Worm (Caenorhabditis elegans) whole organism, late embryonic: Measurements from ENCODE around the gene str-121.

ENCODE experiments used
- C08G9.2 ChIP-seq: sonication (generic microtip); optimal IDR thresholded peaks from 2 replicates; lab custom pipeline; 2016; ENCODE audit warnings: mild to moderate bottlenecking, missing genetic modification characterization, moderate library complexity, missing compliant biosample characterization
- F13H6.1 ChIP-seq: sonication (generic microtip); optimal IDR thresholded peaks from 2 replicates; lab custom pipeline; 2016; ENCODE audit warnings: missing genetic modification characterization, missing compliant biosample characterization
- K09A11.1 ChIP-seq: sonication (generic microtip); optimal IDR thresholded peaks from 2 replicates; lab custom pipeline; 2017; ENCODE audit warnings: antibody characterized with exemption, mild to moderate bottlenecking, missing genetic modification characterization, missing compliant biosample characterization; ENCODE audit not compliant: insufficient read depth
- T23F11.4 ChIP-seq: fragments of 200-800 bp; sonication (Bioruptor generic); optimal IDR thresholded peaks from 2 replicates; lab custom pipeline; 2018; ENCODE audit warnings: mild to moderate bottlenecking, missing genetic modification characterization, missing compliant biosample characterization
- Y22D7AL.16 ChIP-seq: sonication (generic microtip); optimal IDR thresholded peaks from 2 replicates; lab custom pipeline; 2016; ENCODE audit warnings: missing genetic modification characterization, missing compliant biosample characterization
- ceh-14 ChIP-seq: sonication (generic microtip); optimal IDR thresholded peaks from 2 replicates; lab custom pipeline; 2016; ENCODE audit warnings: missing genotype, missing genetic modification characterization, missing compliant biosample characterization
- ceh-18 ChIP-seq: sonication (generic microtip); optimal IDR thresholded peaks from 2 replicates; lab custom pipeline; 2016; ENCODE audit warnings: missing genetic modification characterization, missing compliant biosample characterization
- ceh-22 ChIP-seq: sonication (generic microtip); optimal IDR thresholded peaks from 2 replicates; lab custom pipeline; 2017; ENCODE audit warnings: missing biosample characterization, missing genetic modification characterization
- ceh-24 ChIP-seq: sonication (generic microtip); optimal IDR thresholded peaks from 2 replicates; lab custom pipeline; 2016; ENCODE audit warnings: mild to moderate bottlenecking, missing genetic modification characterization, missing compliant biosample characterization
- ceh-34 ChIP-seq: sonication (generic microtip); optimal IDR thresholded peaks from 2 replicates; lab custom pipeline; 2016; ENCODE audit warnings: mild to moderate bottlenecking, missing genetic modification characterization, missing compliant biosample characterization
- ceh-48 ChIP-seq: sonication (generic microtip); optimal IDR thresholded peaks from 2 replicates; lab custom pipeline; 2016; ENCODE audit warnings: missing genetic modification characterization, inconsistent platforms, missing compliant biosample characterization
- ceh-6 ChIP-seq: fragments of 200-800 bp; sonication (Bioruptor generic); optimal IDR thresholded peaks from 2 replicates; lab custom pipeline; 2018; ENCODE audit warnings: mild to moderate bottlenecking, missing genetic modification characterization, missing compliant biosample characterization
- che-1 ChIP-seq: sonication (generic microtip); optimal IDR thresholded peaks from 2 replicates; lab custom pipeline; 2016; ENCODE audit warnings: mild to moderate bottlenecking, missing genetic modification characterization, missing compliant biosample characterization
- dmd-4 ChIP-seq: sonication (generic microtip); optimal IDR thresholded peaks from 2 replicates; lab custom pipeline; 2016; ENCODE audit warnings: borderline replicate concordance, missing genetic modification characterization, missing compliant biosample characterization
- dve-1 ChIP-seq: sonication (generic microtip); optimal IDR thresholded peaks from 2 replicates; lab custom pipeline; 2017; ENCODE audit warnings: antibody characterized with exemption, mild to moderate bottlenecking, missing genetic modification characterization, missing compliant biosample characterization
- elt-4 ChIP-seq: sonication (generic microtip); optimal IDR thresholded peaks from 2 replicates; lab custom pipeline; 2016; ENCODE audit warnings: missing genetic modification characterization, missing compliant biosample characterization
- ets-4 ChIP-seq: sonication (generic microtip); optimal IDR thresholded peaks from 2 replicates; lab custom pipeline; 2016; ENCODE audit warnings: missing genetic modification characterization, missing compliant biosample characterization
- fax-1 ChIP-seq: sonication (generic microtip); optimal IDR thresholded peaks from 2 replicates; lab custom pipeline; 2016; ENCODE audit warnings: missing genotype, missing genetic modification characterization, missing compliant biosample characterization
- fkh-10 ChIP-seq: fragments of 150-350 bp; optimal IDR thresholded peaks from 2 replicates; lab custom pipeline; 2014; ENCODE audit warnings: missing biosample characterization, missing genetic modification reagents, missing genetic modification characterization
- gmeb-2 ChIP-seq: sonication (generic microtip); optimal IDR thresholded peaks from 2 replicates; lab custom pipeline; 2016; ENCODE audit warnings: missing genetic modification characterization, inconsistent platforms, missing compliant biosample characterization
- hlh-13 ChIP-seq: fragments of 200-800 bp; sonication (Bioruptor generic); optimal IDR thresholded peaks from 2 replicates; lab custom pipeline; 2018; ENCODE audit warnings: mild to moderate bottlenecking, missing genetic modification characterization, missing compliant biosample characterization
- hlh-15 ChIP-seq: sonication (generic microtip); optimal IDR thresholded peaks from 2 replicates; lab custom pipeline; 2016; ENCODE audit warnings: missing genetic modification characterization, missing compliant biosample characterization
- hlh-6 ChIP-seq: sonication (generic microtip); optimal IDR thresholded peaks from 2 replicates; lab custom pipeline; 2016; ENCODE audit warnings: missing genotype, missing genetic modification characterization, missing compliant biosample characterization
- lin-11 ChIP-seq: fragments of 200-800 bp; sonication (Bioruptor generic); optimal IDR thresholded peaks from 2 replicates; lab custom pipeline; 2018; ENCODE audit warnings: mild to moderate bottlenecking, missing genetic modification characterization, missing compliant biosample characterization
- mec-3 ChIP-seq: sonication (generic microtip); optimal IDR thresholded peaks from 2 replicates; lab custom pipeline; 2016; ENCODE audit warnings: borderline replicate concordance, missing genetic modification characterization, missing compliant biosample characterization
- nfya-1 ChIP-seq: sonication (generic microtip); optimal IDR thresholded peaks from 2 replicates; lab custom pipeline; 2017; ENCODE audit warnings: missing genetic modification characterization, mild to moderate bottlenecking, missing compliant biosample characterization, antibody characterized with exemption, moderate library complexity
- nhr-11 ChIP-seq: fragments of 150-350 bp; optimal IDR thresholded peaks from 2 replicates; lab custom pipeline; 2014; ENCODE audit warnings: missing biosample characterization, missing genetic modification characterization
- nhr-232 ChIP-seq: sonication (generic microtip); optimal IDR thresholded peaks from 2 replicates; lab custom pipeline; 2016; ENCODE audit warnings: missing genetic modification characterization, missing compliant biosample characterization
- npax-4 ChIP-seq: sonication (generic microtip); optimal IDR thresholded peaks from 2 replicates; lab custom pipeline; 2016; ENCODE audit warnings: missing genetic modification characterization, missing compliant biosample characterization
- odd-2 ChIP-seq: sonication (generic microtip); optimal IDR thresholded peaks from 2 replicates; lab custom pipeline; 2017; ENCODE audit warnings: antibody characterized with exemption, mild to moderate bottlenecking, missing genetic modification characterization, missing compliant biosample characterization
- pax-1 ChIP-seq: fragments of 150-350 bp; optimal IDR thresholded peaks from 2 replicates; lab custom pipeline; 2014; ENCODE audit warnings: missing biosample characterization, missing genetic modification characterization
- pqm-1 ChIP-seq: sonication (generic microtip); optimal IDR thresholded peaks from 2 replicates; lab custom pipeline; 2016; ENCODE audit warnings: missing genetic modification characterization, missing compliant biosample characterization
- sox-2 ChIP-seq: fragments of 200-800 bp; sonication (Bioruptor generic); IDR thresholded peaks from 2 replicates; pipeline ENCODE4 v1.3.6; 2022; ENCODE audit warnings: missing genetic modification reagents, missing genetic modification characterization, missing compliant biosample characterization
- sox-4 ChIP-seq: sonication (generic microtip); optimal IDR thresholded peaks from 2 replicates; lab custom pipeline; 2017; ENCODE audit warnings: mild to moderate bottlenecking, missing genetic modification characterization, inconsistent platforms, missing compliant biosample characterization
- tbx-2 ChIP-seq: sonication (generic microtip); optimal IDR thresholded peaks from 2 replicates; lab custom pipeline; 2016; ENCODE audit warnings: missing genetic modification characterization, missing compliant biosample characterization
- tbx-7 ChIP-seq: sonication (generic microtip); optimal IDR thresholded peaks from 2 replicates; lab custom pipeline; 2016; ENCODE audit warnings: missing genotype, missing genetic modification characterization, missing compliant biosample characterization
- ttx-3 ChIP-seq: sonication (generic microtip); optimal IDR thresholded peaks from 2 replicates; lab custom pipeline; 2016; ENCODE audit warnings: missing genetic modification reagents, missing genetic modification characterization, missing compliant biosample characterization
- unc-3 ChIP-seq, 2 experiments: fragments of 200-800 bp in 1 of 2; sonication (Bioruptor generic) in 1 of 2; sonication (generic microtip) in 1 of 2; conservative IDR thresholded peaks in 1 of 2; optimal IDR thresholded peaks in 1 of 2; 2 replicates each; pipeline versions ENCODE4 v1.3.6 to Lab custom; 2016 to 2022; ENCODE audit warnings: missing compliant biosample characterization in 2 of 2, missing genetic modification characterization in 2 of 2, missing genetic modification reagents in 1 of 2
- unc-42 ChIP-seq: sonication (generic microtip); optimal IDR thresholded peaks from 2 replicates; lab custom pipeline; 2016; ENCODE audit warnings: missing genotype, missing genetic modification characterization, missing compliant biosample characterization
- unc-86 ChIP-seq: sonication (generic microtip); optimal IDR thresholded peaks from 2 replicates; lab custom pipeline; 2016; ENCODE audit warnings: missing genetic modification characterization, missing compliant biosample characterization

Gene str-121

DNA sequence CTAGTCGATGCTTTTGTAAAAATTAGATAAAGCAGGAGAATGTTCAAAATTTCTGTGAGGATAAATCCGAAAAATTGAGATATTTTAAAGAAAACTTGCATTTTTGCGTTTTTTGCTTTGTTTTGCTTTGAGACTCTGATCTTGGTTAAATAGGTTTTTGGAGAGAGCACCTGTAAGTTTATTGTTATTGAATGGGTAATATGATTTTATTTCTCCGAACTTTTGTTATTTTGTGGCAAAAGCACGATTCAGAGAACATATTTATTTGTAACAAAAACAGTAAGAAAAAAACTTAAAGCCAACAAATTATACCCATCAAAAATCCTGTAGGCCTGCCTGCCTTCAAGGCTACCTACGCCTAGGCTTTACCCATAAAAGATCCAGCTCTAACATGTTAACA lies at the start of gene str-121:
Gene str-121, minus strand, starts transcription at position 101 of the 400 bp plus-strand sequence.
- TF ChIP-seq ceh-34: no peak
- no peak for TF ChIP-seq C08G9.2 (tag; lab: Kevin White, UChicago)
- TF ChIP-seq ceh-24 (tag; lab: Kevin White, UChicago): no peak
- no peak for TF ChIP-seq hlh-6
- TF ChIP-seq sox-2 (GFP tag; lab: Robert Waterston, UW): no peak
- TF ChIP-seq nfya-1 (tag; lab: Kevin White, UChicago): no peak
- TF ChIP-seq pqm-1 (tag; lab: Kevin White, UChicago): no peak
- no peak for TF ChIP-seq pax-1 (tag; lab: Kevin White, UChicago)
- no peak for TF ChIP-seq Y22D7AL.16 (tag; lab: Kevin White, UChicago)
- no peak for TF ChIP-seq sox-4 (tag; lab: Kevin White, UChicago)
- no peak for TF ChIP-seq ceh-18 (tag; lab: Kevin White, UChicago)
- TF ChIP-seq tbx-2: no peak
- no peak for TF ChIP-seq ttx-3
- TF ChIP-seq unc-42 (tag; lab: Kevin White, UChicago): no peak
- TF ChIP-seq unc-86 (tag; lab: Kevin White, UChicago): no peak
- TF ChIP-seq odd-2: no peak
- TF ChIP-seq, all 69 proteins: peak for 0

DNA sequence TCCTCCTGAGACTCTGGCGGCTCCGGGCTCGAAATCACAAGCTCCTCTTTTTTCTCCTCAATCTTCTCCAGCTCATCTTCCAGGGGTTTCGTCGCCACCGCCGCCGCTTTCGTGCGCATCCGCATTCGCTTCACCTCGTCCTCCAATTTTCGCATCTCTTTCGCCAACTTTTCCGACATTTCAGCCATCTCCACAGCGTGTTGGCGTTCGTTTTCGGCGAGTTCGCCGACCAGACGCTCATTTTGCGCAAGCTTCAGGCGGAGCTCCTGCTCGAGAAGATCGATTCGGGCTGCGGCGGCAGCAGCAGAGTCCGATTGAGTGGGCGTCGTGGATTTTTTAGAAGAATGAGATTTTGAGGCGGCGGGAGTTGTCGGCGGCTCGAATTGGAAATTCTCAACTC lies 48.8 kb upstream of the str-121 start:
- TF ChIP-seq ceh-14: no peak
- TF ChIP-seq ceh-6 (GFP tag; lab: Kevin White, UChicago): no peak
- TF ChIP-seq hlh-15: no peak
- TF ChIP-seq elt-4 (tag; lab: Kevin White, UChicago): peak; percentile 89
- TF ChIP-seq fax-1: no peak
- TF ChIP-seq gmeb-2 (tag; lab: Kevin White, UChicago): no peak
- TF ChIP-seq nfya-1 (tag; lab: Kevin White, UChicago): no peak

DNA sequence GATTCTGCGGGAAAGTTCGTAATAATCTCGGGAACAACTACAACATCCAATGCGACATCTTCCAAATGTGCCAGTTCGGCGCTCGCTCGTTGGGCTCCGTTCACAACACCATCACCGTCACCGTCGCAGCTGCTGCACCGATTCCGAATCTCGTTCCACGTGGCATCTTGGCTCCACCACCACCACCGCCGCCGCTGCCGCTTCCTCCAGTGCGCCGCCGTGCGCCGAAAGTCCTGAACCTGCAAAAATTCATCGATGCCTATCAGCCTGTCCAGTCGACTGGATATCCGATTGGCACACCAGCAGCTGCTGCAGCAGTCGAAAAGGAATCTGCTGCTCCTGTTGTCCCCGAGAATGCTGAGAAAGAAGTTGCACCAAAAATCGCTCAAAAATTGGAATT lies 43.9 kb upstream of the str-121 start:
- TF ChIP-seq T23F11.4 (GFP tag; lab: Kevin White, UChicago) (no peak), nhr-232 (tag; lab: Kevin White, UChicago) (no peak), tbx-7 (tag; lab: Kevin White, UChicago) (no peak)
- TF ChIP-seq, all 69 proteins: peak for 0

DNA sequence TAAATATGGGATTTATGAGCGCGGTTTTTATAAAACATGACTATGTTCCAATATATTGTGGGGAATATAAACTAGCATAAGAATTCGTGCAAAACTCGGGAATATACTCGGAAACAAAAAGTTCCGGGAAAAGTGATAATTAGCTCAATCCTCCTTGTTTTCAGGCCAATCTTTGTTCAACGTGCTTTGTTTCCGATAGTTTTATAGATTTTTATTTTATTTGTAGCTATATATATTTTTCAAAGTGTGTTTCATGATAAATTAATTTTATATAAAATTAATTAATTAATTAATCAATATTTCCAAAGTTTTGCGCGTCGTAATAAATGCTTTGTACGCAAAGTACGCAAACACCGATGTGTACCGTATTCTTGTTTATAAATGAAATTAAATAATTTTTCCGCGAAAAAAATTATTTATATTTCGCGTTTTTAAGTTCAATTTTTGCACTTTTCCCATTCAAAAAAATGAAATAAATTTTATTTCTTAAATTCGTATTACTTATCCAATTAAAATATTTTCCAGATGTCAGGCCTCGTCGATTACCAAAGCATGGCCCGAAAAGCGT lies 43.0 kb upstream of the str-121 start, which contains the start of gene F33E11.2:
Gene F33E11.2, plus strand, starts transcription at position 524 of the 568 bp plus-strand sequence.
- TF ChIP-seq lin-11 (tag; lab: Kevin White, UChicago) (no peak), ceh-34 (no peak), ceh-48 (tag; lab: Kevin White, UChicago) (no peak), F13H6.1 (tag; lab: Kevin White, UChicago) (no peak), fkh-10 (GFP tag; lab: Kevin White, UChicago) (no peak), hlh-15 (no peak), unc-3 (GFP tag; conservative IDR thresholded peaks at IDR 0.05; lab: Robert Waterston, UW) (no peak), unc-3 (tag; optimal IDR thresholded peaks at IDR 0.05; lab: Kevin White, UChicago) (no peak), T23F11.4 (GFP tag; lab: Kevin White, UChicago) (no peak), ceh-22 (tag; lab: Kevin White, UChicago) (no peak), nfya-1 (tag; lab: Kevin White, UChicago) (no peak), mec-3 (tag; lab: Kevin White, UChicago) (no peak), hlh-13 (GFP tag; lab: Kevin White, UChicago) (no peak), che-1 (tag; lab: Kevin White, UChicago) (no peak), dve-1 (tag; lab: Kevin White, UChicago) (no peak), ets-4 (no peak), dmd-4 (tag; lab: Kevin White, UChicago) (no peak), npax-4 (tag; lab: Kevin White, UChicago) (no peak), tbx-2 (no peak), nhr-11 (no peak), K09A11.1 (tag; lab: Kevin White, UChicago) (no peak)
- TF ChIP-seq, all 69 proteins: peak for 0
